Fruit fly (Drosophila melanogaster) whole organism, embryonic: ENCODE data around the gene Cyp4g15.
A peak's percentile ranks its signal among the peaks of the same experiment; 100 is the strongest.

Source experiments
- Aef1 ChIP-seq: fragments of 200-800 bp; sonication (Bioruptor generic); IDR thresholded peaks from 3 replicates; pipeline ENCODE4 v1.3.6; 2022; ENCODE audit warnings: missing biosample characterization, missing genetic modification characterization
- B-H2 ChIP-seq: fragments of 200-800 bp; sonication (Bioruptor generic); optimal IDR thresholded peaks from 2 replicates; lab custom pipeline; 2018; ENCODE audit warnings: missing biosample characterization, mild to moderate bottlenecking, missing genetic modification characterization
- CG11093 ChIP-seq: fragments of 200-800 bp; sonication (Bioruptor generic); IDR thresholded peaks from 3 replicates; pipeline ENCODE4 v1.3.6; 2022; ENCODE audit warnings: missing biosample characterization, missing genetic modification characterization
- CG11398 ChIP-seq: fragments of 200-800 bp; sonication (Bioruptor generic); optimal IDR thresholded peaks from 2 replicates; lab custom pipeline; 2016; ENCODE audit warnings: missing biosample characterization, missing genetic modification characterization
- CG12155 ChIP-seq: fragments of 200-800 bp; sonication (Bioruptor generic); optimal IDR thresholded peaks from 3 replicates; lab custom pipeline; 2016; ENCODE audit warnings: missing biosample characterization, missing genetic modification characterization
- CG13775 ChIP-seq: fragments of 200-800 bp; sonication (Bioruptor generic); optimal IDR thresholded peaks from 3 replicates; lab custom pipeline; 2017; ENCODE audit warnings: missing biosample characterization, mild to moderate bottlenecking, missing genetic modification characterization
- CG14441 ChIP-seq: fragments of 200-800 bp; sonication (Bioruptor generic); IDR thresholded peaks from 2 replicates; pipeline ENCODE4 v1.3.6; 2022; ENCODE audit warnings: missing biosample characterization, missing genetic modification characterization
- CG14667 ChIP-seq: fragments of 200-800 bp; sonication (Bioruptor generic); IDR thresholded peaks from 2 replicates; pipeline ENCODE4 v1.3.6; 2022; ENCODE audit warnings: missing biosample characterization, missing genetic modification characterization
- CG14860 ChIP-seq: fragments of 200-800 bp; sonication (Bioruptor generic); IDR thresholded peaks from 3 replicates; pipeline ENCODE4 v1.3.6; 2022; ENCODE audit warnings: missing biosample characterization, missing genetic modification characterization; ENCODE audit not compliant: partially characterized antibody
- CG17359 ChIP-seq: fragments of 200-800 bp; sonication (Bioruptor generic); optimal IDR thresholded peaks from 3 replicates; lab custom pipeline; 2018; ENCODE audit warnings: missing biosample characterization, mild to moderate bottlenecking, missing genetic modification characterization, moderate library complexity
- CG17361 ChIP-seq: fragments of 200-800 bp; sonication (Bioruptor generic); IDR thresholded peaks from 3 replicates; pipeline ENCODE4 v1.3.6; 2022; ENCODE audit warnings: missing biosample characterization, missing genetic modification characterization
- CG18599 ChIP-seq: fragments of 200-800 bp; sonication (Bioruptor generic); optimal IDR thresholded peaks from 3 replicates; lab custom pipeline; 2017; ENCODE audit warnings: missing biosample characterization, missing genetic modification characterization, mild to moderate bottlenecking, moderate library complexity, missing genetic modification reagents
- CG3163 ChIP-seq: fragments of 200-800 bp; sonication (Bioruptor generic); optimal IDR thresholded peaks from 3 replicates; lab custom pipeline; 2016; ENCODE audit warnings: missing biosample characterization, missing genetic modification characterization
- CG4282 ChIP-seq: fragments of 200-800 bp; sonication (Bioruptor generic); optimal IDR thresholded peaks from 2 replicates; lab custom pipeline; 2016; ENCODE audit warnings: missing biosample characterization, missing genetic modification characterization
- CG4707 ChIP-seq: fragments of 200-800 bp; sonication (Bioruptor generic); optimal IDR thresholded peaks from 2 replicates; lab custom pipeline; 2018; ENCODE audit warnings: missing biosample characterization, mild to moderate bottlenecking, missing genetic modification characterization, moderate library complexity
- CG7556 ChIP-seq: fragments of 200-800 bp; sonication (Bioruptor generic); optimal IDR thresholded peaks from 2 replicates; lab custom pipeline; 2017; ENCODE audit warnings: missing biosample characterization, mild to moderate bottlenecking, missing genetic modification characterization
- CG8089 ChIP-seq: fragments of 200-800 bp; sonication (Bioruptor generic); optimal IDR thresholded peaks from 3 replicates; lab custom pipeline; 2016; ENCODE audit warnings: missing biosample characterization, missing genetic modification characterization
- CG8924 ChIP-seq: fragments of 200-800 bp; optimal IDR thresholded peaks from 3 replicates; lab custom pipeline; 2019; ENCODE audit warnings: missing biosample characterization, mild to moderate bottlenecking, missing genetic modification characterization, moderate library complexity
- CkIIα-i1 ChIP-seq: fragments of 200-800 bp; sonication (Bioruptor generic); IDR thresholded peaks from 2 replicates; pipeline ENCODE4 v1.3.6; 2022; ENCODE audit warnings: missing biosample characterization, missing genetic modification characterization
- D19A ChIP-seq: fragments of 200-800 bp; optimal IDR thresholded peaks from 3 replicates; lab custom pipeline; 2019; ENCODE audit warnings: missing biosample characterization, mild to moderate bottlenecking, missing genetic modification characterization, moderate library complexity
- Dek ChIP-seq: fragments of 200-800 bp; sonication (Bioruptor generic); optimal IDR thresholded peaks from 3 replicates; lab custom pipeline; 2019; ENCODE audit warnings: missing biosample characterization, mild to moderate bottlenecking, missing genetic modification characterization, moderate library complexity
- Doc3 ChIP-seq: fragments of 200-800 bp; sonication (Bioruptor generic); IDR thresholded peaks from 3 replicates; pipeline ENCODE4 v1.3.6; 2022; ENCODE audit warnings: missing biosample characterization, missing genetic modification characterization; ENCODE audit not compliant: partially characterized antibody
- Ets97D ChIP-seq: fragments of 200-800 bp; sonication (Bioruptor generic); optimal IDR thresholded peaks from 3 replicates; lab custom pipeline; 2016; ENCODE audit warnings: missing biosample characterization, missing genetic modification characterization
- HLH3B ChIP-seq: fragments of 200-800 bp; sonication (Bioruptor generic); IDR thresholded peaks from 2 replicates; pipeline ENCODE4 v1.3.6; 2022; ENCODE audit warnings: missing biosample characterization, missing genetic modification characterization
- Hey ChIP-seq: fragments of 200-800 bp; sonication (Bioruptor generic); optimal IDR thresholded peaks from 3 replicates; lab custom pipeline; 2018; ENCODE audit warnings: missing biosample characterization, mild to moderate bottlenecking, missing genetic modification characterization
- Lhr ChIP-seq: fragments of 200-800 bp; sonication (Bioruptor generic); optimal IDR thresholded peaks from 3 replicates; lab custom pipeline; 2017; ENCODE audit warnings: mild to moderate bottlenecking, missing biosample characterization, missing genetic modification reagents, missing genetic modification characterization
- Mrtf ChIP-seq: fragments of 200-800 bp; sonication (Bioruptor generic); IDR thresholded peaks from 3 replicates; pipeline ENCODE4 v1.3.6; 2022; ENCODE audit warnings: missing biosample characterization, missing genetic modification characterization
- NK7.1 ChIP-seq: fragments of 200-800 bp; sonication (Bioruptor generic); optimal IDR thresholded peaks from 3 replicates; lab custom pipeline; 2016; ENCODE audit warnings: missing biosample characterization, missing genetic modification characterization
- Optix ChIP-seq: fragments of 200-800 bp; sonication (Bioruptor generic); IDR thresholded peaks from 3 replicates; pipeline ENCODE4 v1.3.6; 2022; ENCODE audit warnings: missing biosample characterization, missing genetic modification characterization
- Ravus ChIP-seq: fragments of 200-800 bp; sonication (Bioruptor generic); IDR thresholded peaks from 2 replicates; pipeline ENCODE4 v1.3.6; 2022; ENCODE audit warnings: missing biosample characterization, missing genetic modification characterization
- Sox102F ChIP-seq: fragments of 200-800 bp; sonication (Bioruptor generic); optimal IDR thresholded peaks from 2 replicates; lab custom pipeline; 2018; ENCODE audit warnings: missing biosample characterization, mild to moderate bottlenecking, missing genetic modification characterization, moderate library complexity
- ato ChIP-seq: fragments of 200-800 bp; sonication (Bioruptor generic); IDR thresholded peaks from 2 replicates; pipeline ENCODE4 v1.3.6; 2022; ENCODE audit warnings: missing biosample characterization, missing genetic modification characterization; ENCODE audit not compliant: partially characterized antibody
- az2 ChIP-seq: fragments of 200-800 bp; sonication (Bioruptor generic); optimal IDR thresholded peaks from 3 replicates; lab custom pipeline; 2016; ENCODE audit warnings: missing biosample characterization, missing genetic modification characterization
- chm ChIP-seq: fragments of 200-800 bp; sonication (Bioruptor generic); IDR thresholded peaks from 2 replicates; pipeline ENCODE4 v1.3.6; 2022; ENCODE audit warnings: missing biosample characterization, missing genetic modification characterization
- croc ChIP-seq: fragments of 200-800 bp; sonication (Bioruptor generic); conservative IDR thresholded peaks from 3 replicates; pipeline ENCODE4 v1.3.6; 2022; ENCODE audit warnings: missing biosample characterization, missing genetic modification characterization
- dm ChIP-seq: fragments of 200-800 bp; sonication (Bioruptor generic); optimal IDR thresholded peaks from 3 replicates; lab custom pipeline; 2016; ENCODE audit warnings: missing biosample characterization, missing genetic modification characterization
- dmrt99B ChIP-seq: fragments of 200-800 bp; sonication (Bioruptor generic); optimal IDR thresholded peaks from 2 replicates; lab custom pipeline; 2018; ENCODE audit warnings: missing biosample characterization, mild to moderate bottlenecking, missing genetic modification characterization, moderate library complexity
- dpn ChIP-seq, 2 experiments: fragments of 200-800 bp; sonication (Bioruptor generic); optimal IDR thresholded peaks; 3 replicates each; lab custom pipeline; 2016; ENCODE audit warnings: missing biosample characterization in 2 of 2, missing genetic modification characterization in 2 of 2
- eve ChIP-seq, 2 experiments: fragments of >200 bp; optimal IDR thresholded peaks; 2 replicates each; lab custom pipeline; 2017; ENCODE audit warnings: missing biosample characterization in 2 of 2, missing genetic modification characterization in 2 of 2
- fd64A ChIP-seq: fragments of 200-800 bp; sonication (Bioruptor generic); optimal IDR thresholded peaks from 3 replicates; lab custom pipeline; 2018; ENCODE audit warnings: missing biosample characterization, mild to moderate bottlenecking, missing genetic modification characterization
- gem ChIP-seq: fragments of 200-800 bp; sonication (Bioruptor generic); optimal IDR thresholded peaks from 2 replicates; lab custom pipeline; 2019; ENCODE audit warnings: missing biosample characterization, mild to moderate bottlenecking, missing genetic modification characterization, moderate library complexity
- grau ChIP-seq: fragments of 200-800 bp; optimal IDR thresholded peaks from 3 replicates; lab custom pipeline; 2019; ENCODE audit warnings: missing biosample characterization, mild to moderate bottlenecking, missing genetic modification characterization, moderate library complexity
- h ChIP-seq: fragments of >200 bp; optimal IDR thresholded peaks from 2 replicates; lab custom pipeline; 2017
- ind ChIP-seq: fragments of 200-800 bp; sonication (Bioruptor generic); optimal IDR thresholded peaks from 3 replicates; lab custom pipeline; 2016; ENCODE audit warnings: missing biosample characterization, missing genetic modification characterization
- kay ChIP-seq: fragments of 200-800 bp; sonication (Bioruptor generic); optimal IDR thresholded peaks from 2 replicates; lab custom pipeline; 2016; ENCODE audit warnings: missing biosample characterization, missing genetic modification characterization
- lab ChIP-seq: fragments of 200-800 bp; sonication (Bioruptor generic); optimal IDR thresholded peaks from 3 replicates; lab custom pipeline; 2017; ENCODE audit warnings: missing biosample characterization, missing genetic modification characterization, mild to moderate bottlenecking, moderate library complexity, missing genetic modification reagents
- pnt ChIP-seq: fragments of 200-800 bp; sonication (Bioruptor generic); optimal IDR thresholded peaks from 3 replicates; lab custom pipeline; 2016; ENCODE audit warnings: missing biosample characterization, missing genetic modification characterization
- sc ChIP-seq, 3 experiments: fragments of >200 bp in 2 of 3; fragments of 200-800 bp in 1 of 3; sonication (Bioruptor generic) in 1 of 3; optimal IDR thresholded peaks; 2 replicates in 2 of 3; 3 replicates in 1 of 3; lab custom pipeline; 2017; ENCODE audit warnings: mild to moderate bottlenecking in 1 of 3, missing biosample characterization in 1 of 3, missing genetic modification characterization in 1 of 3, missing genetic modification reagents in 1 of 3
- scrt ChIP-seq: fragments of 200-800 bp; sonication (Bioruptor generic); optimal IDR thresholded peaks from 2 replicates; lab custom pipeline; 2018; ENCODE audit warnings: missing biosample characterization, mild to moderate bottlenecking, missing genetic modification characterization, moderate library complexity
- tna ChIP-seq: fragments of 200-800 bp; sonication (Bioruptor generic); IDR thresholded peaks from 2 replicates; pipeline ENCODE4 v1.3.6; 2022; ENCODE audit warnings: missing biosample characterization, missing genetic modification characterization; ENCODE audit not compliant: partially characterized antibody
- twi ChIP-seq: fragments of 200-800 bp; optimal IDR thresholded peaks from 2 replicates; lab custom pipeline; 2019; ENCODE audit warnings: missing biosample characterization, mild to moderate bottlenecking, missing genetic modification characterization, moderate library complexity

Gene Cyp4g15

DNA sequence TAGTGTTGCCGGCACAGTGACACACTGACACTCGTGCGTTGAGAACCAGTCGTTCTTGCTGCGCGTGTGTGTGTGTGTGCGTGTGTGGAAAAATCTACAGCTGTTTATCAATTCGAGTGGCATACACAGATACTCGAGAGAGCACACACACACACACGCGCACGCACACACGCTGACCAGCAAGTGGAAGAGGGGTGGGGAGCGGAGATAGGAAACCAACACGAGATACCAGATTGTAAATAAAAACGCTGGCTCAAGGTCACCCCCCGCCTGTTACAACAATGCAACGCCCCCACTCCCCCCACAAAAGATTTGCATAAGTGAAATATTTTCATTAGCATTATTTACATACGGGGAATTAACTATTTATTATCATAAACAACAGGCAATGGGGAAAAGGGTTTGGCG is 49.6 kb upstream of the Cyp4g15 start (continued):
- no peak for TF ChIP-seq ind (GFP tag; lab: Kevin White, UChicago)
- no peak for TF ChIP-seq tna
- no peak for TF ChIP-seq dmrt99B
- TF ChIP-seq CkIIα-i1, result no peak
- TF ChIP-seq grau, result peak; percentile 18
- no peak for TF ChIP-seq Ets97D (GFP tag; lab: Kevin White, UChicago)
- no peak for TF ChIP-seq HLH3B (GFP tag; lab: Robert Waterston, UW)
- TF ChIP-seq chm, result no peak; the same call in 1 of the 2 replicates
- TF ChIP-seq dm (GFP tag; lab: Kevin White, UChicago), result no peak
- no peak for TF ChIP-seq CG11093 (GFP tag; lab: Robert Waterston, UW)
- no peak for TF ChIP-seq Ravus (GFP tag; lab: Robert Waterston, UW)
- TF ChIP-seq CG14441 (GFP tag; lab: Robert Waterston, UW), result 0 out of 2 replicates have a peak, but pooled peaks have one; percentile 11
- TF ChIP-seq h, result no peak
- peak; percentile 32 for TF ChIP-seq CG7556 (GFP tag; lab: Kevin White, UChicago)
- peak; percentile 32 for TF ChIP-seq gem (tag; lab: Kevin White, UChicago)
- no peak for TF ChIP-seq eve (GFP tag; optimal IDR thresholded peaks at IDR 0.05; lab: Kevin White, UChicago)
- TF ChIP-seq Aef1 (GFP tag; lab: Robert Waterston, UW), result 0 out of 3 replicates have a peak, but pooled peaks have one; percentile 13
- peak; percentile 20 for TF ChIP-seq twi (tag; lab: Kevin White, UChicago)
- no peak for TF ChIP-seq CG13775
- TF ChIP-seq B-H2 (GFP tag; lab: Kevin White, UChicago), result no peak
- no peak for TF ChIP-seq Sox102F (GFP tag; lab: Kevin White, UChicago)
- peak; percentile 22 for TF ChIP-seq scrt (GFP tag; lab: Kevin White, UChicago)
- TF ChIP-seq pnt (GFP tag; lab: Kevin White, UChicago), result no peak
- TF ChIP-seq dpn (GFP tag; optimal IDR thresholded peaks at IDR 0.05; lab: Kevin White, UChicago), result peak in 1 of 2 experiments; percentile 5
- TF ChIP-seq CG4282 (GFP tag; lab: Kevin White, UChicago), result no peak
- TF ChIP-seq CG12155, result no peak
- no peak for TF ChIP-seq CG8089 (GFP tag; lab: Kevin White, UChicago)
- TF ChIP-seq ato (GFP tag; lab: Robert Waterston, UW), result no peak
- TF ChIP-seq CG11398 (GFP tag; lab: Kevin White, UChicago), result no peak
- TF ChIP-seq CG17361 (GFP tag; lab: Robert Waterston, UW), result no peak
- peak; percentile 70 for TF ChIP-seq fd64A (GFP tag; lab: Kevin White, UChicago)
- TF ChIP-seq CG17359 (tag; lab: Kevin White, UChicago), result peak; percentile 32
- no peak for TF ChIP-seq CG14667 (GFP tag; lab: Robert Waterston, UW)
- TF ChIP-seq CG4707, result peak; percentile 11
- TF ChIP-seq sc (optimal IDR thresholded peaks at IDR 0.05; lab: Kevin White, UChicago), result no peak
- TF ChIP-seq sc (GFP tag; optimal IDR thresholded peaks at IDR 0.05; lab: Kevin White, UChicago), result peak; percentile 13
- no peak for TF ChIP-seq Optix (GFP tag; lab: Robert Waterston, UW)
- no peak for TF ChIP-seq CG3163 (GFP tag; lab: Kevin White, UChicago)
- peak; percentile 82 for TF ChIP-seq lab (GFP tag; lab: Kevin White, UChicago)
- no peak for TF ChIP-seq Mrtf (GFP tag; lab: Robert Waterston, UW)
- peak; percentile 16 for TF ChIP-seq D19A (tag; lab: Kevin White, UChicago)
- TF ChIP-seq CG8924 (tag; lab: Kevin White, UChicago), result no peak
- peak; percentile 4 for TF ChIP-seq Dek (tag; lab: Kevin White, UChicago)
- no peak for TF ChIP-seq az2 (GFP tag; lab: Kevin White, UChicago)
- TF ChIP-seq CG14860 (GFP tag; lab: Robert Waterston, UW), result no peak
- TF ChIP-seq CG18599 (GFP tag; lab: Kevin White, UChicago), result peak; percentile 72
- no peak for TF ChIP-seq croc
- TF ChIP-seq Lhr (GFP tag; lab: Kevin White, UChicago), result peak; percentile 25
- TF ChIP-seq NK7.1 (GFP tag; lab: Kevin White, UChicago), result no peak
- peak; percentile 68 for TF ChIP-seq Hey (tag; lab: Kevin White, UChicago)
- TF ChIP-seq kay (GFP tag; lab: Kevin White, UChicago), result peak; percentile 22
- no peak for TF ChIP-seq Doc3 (GFP tag; lab: Robert Waterston, UW)
